Fruit fly (Drosophila melanogaster) whole organism, embryonic: Measurements from ENCODE around the gene Epp.
A peak's percentile ranks its signal among the peaks of the same experiment; 100 is the strongest.

Experiments used
- CG13424 ChIP-seq: fragments of 200-800 bp; sonication (Bioruptor generic); optimal IDR thresholded peaks from 2 replicates; lab custom pipeline; 2019; ENCODE audit warnings: missing biosample characterization, mild to moderate bottlenecking, missing genetic modification characterization, moderate library complexity
- CG31224 ChIP-seq: fragments of 200-800 bp; sonication (Bioruptor generic); IDR thresholded peaks from 2 replicates; pipeline ENCODE4 v1.3.6; 2022; ENCODE audit warnings: missing biosample characterization, missing genetic modification characterization
- CG32532 ChIP-seq: fragments of 200-800 bp; sonication (Bioruptor generic); IDR thresholded peaks from 2 replicates; pipeline ENCODE4 v1.3.6; 2022; ENCODE audit warnings: missing biosample characterization, missing genetic modification characterization
- CG5180 ChIP-seq: fragments of 200-800 bp; sonication (Bioruptor generic); optimal IDR thresholded peaks from 3 replicates; lab custom pipeline; 2017; ENCODE audit warnings: missing biosample characterization, missing genetic modification characterization, mild to moderate bottlenecking, moderate library complexity, missing genetic modification reagents
- CG9727 ChIP-seq: fragments of 200-800 bp; sonication (Bioruptor generic); optimal IDR thresholded peaks from 3 replicates; lab custom pipeline; 2017; ENCODE audit warnings: missing biosample characterization, mild to moderate bottlenecking, missing genetic modification characterization
- Dfd ChIP-seq, 2 experiments: fragments of >200 bp; optimal IDR thresholded peaks; 2 replicates each; lab custom pipeline; 2017; ENCODE audit warnings: missing biosample characterization in 2 of 2, missing genetic modification characterization in 2 of 2
- insv ChIP-seq, 2 experiments: fragments of 200-800 bp; sonication (Bioruptor generic); optimal IDR thresholded peaks; 3 replicates each; lab custom pipeline; 2016 to 2018; ENCODE audit warnings: missing biosample characterization in 2 of 2, missing genetic modification characterization in 2 of 2
- knrl ChIP-seq: fragments of 200-800 bp; sonication (Bioruptor generic); IDR thresholded peaks from 3 replicates; pipeline ENCODE4 v1.3.6; 2022; ENCODE audit warnings: missing biosample characterization, missing genetic modification characterization; ENCODE audit not compliant: partially characterized antibody
- mld ChIP-seq: fragments of 200-800 bp; sonication (Bioruptor generic); IDR thresholded peaks from 3 replicates; pipeline ENCODE4 v1.3.6; 2022; ENCODE audit warnings: missing biosample characterization, missing genetic modification characterization; ENCODE audit not compliant: partially characterized antibody
- pho ChIP-seq: fragments of 200-800 bp; sonication (Bioruptor generic); optimal IDR thresholded peaks from 2 replicates; lab custom pipeline; 2016; ENCODE audit warnings: missing biosample characterization, missing genetic modification characterization
- ssp ChIP-seq: fragments of 200-800 bp; sonication (Bioruptor generic); IDR thresholded peaks from 2 replicates; pipeline ENCODE4 v1.3.6; 2022; ENCODE audit warnings: missing biosample characterization, missing genetic modification characterization

DNA sequence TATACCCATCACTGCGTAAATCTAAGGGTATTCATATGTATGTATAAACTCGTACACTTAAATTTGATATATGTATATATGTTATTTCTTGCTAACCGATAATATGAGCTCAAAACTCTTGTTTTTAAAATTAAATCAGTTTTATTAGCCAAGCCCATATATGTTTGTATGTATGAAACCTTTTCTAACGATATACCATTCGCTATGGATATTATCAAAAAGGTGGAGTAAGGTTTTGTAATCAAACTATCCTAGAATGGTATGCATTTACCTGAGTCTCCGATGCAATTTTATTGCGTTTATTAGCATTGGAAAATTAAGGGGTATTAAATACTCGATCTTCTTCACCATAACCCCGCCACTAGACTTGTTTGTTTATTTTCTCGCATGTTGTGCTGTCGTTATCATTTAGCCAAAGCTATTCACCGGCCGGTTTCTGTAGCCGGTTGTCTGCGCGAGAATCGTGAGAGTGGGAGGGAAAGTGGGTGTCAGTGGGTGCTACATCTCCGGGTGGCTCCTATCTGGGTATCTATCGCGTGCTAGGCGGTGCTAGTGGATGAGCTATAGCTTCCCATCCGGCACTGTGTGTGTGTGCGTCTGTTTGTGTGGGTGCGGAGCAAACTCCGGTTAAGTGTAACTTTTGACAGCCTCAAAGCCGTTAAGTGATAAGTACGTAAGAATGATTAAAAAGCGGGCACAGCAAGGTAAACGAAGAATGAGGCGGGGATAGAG, 15.2 kb upstream of the Epp start:
- TF ChIP-seq pho: peak; percentile 19
- no peak for TF ChIP-seq CG32532 (GFP tag; lab: Robert Waterston, UW)
- TF ChIP-seq CG9727 (GFP tag; lab: Kevin White, UChicago): no peak
- TF ChIP-seq ssp (GFP tag; lab: Robert Waterston, UW): no peak
- TF ChIP-seq insv (GFP tag; optimal IDR thresholded peaks at IDR 0.05; lab: Kevin White, UChicago): no peak
- TF ChIP-seq CG13424: no peak
- TF ChIP-seq mld (GFP tag; lab: Robert Waterston, UW): no peak
- TF ChIP-seq Dfd (GFP tag; optimal IDR thresholded peaks at IDR 0.05; lab: Kevin White, UChicago): no peak
- no peak for TF ChIP-seq knrl (GFP tag; lab: Robert Waterston, UW)
- TF ChIP-seq CG31224: no peak
- peak; percentile 5 for TF ChIP-seq CG5180
